Worm (Caenorhabditis elegans) whole organism, L2 larva: ENCODE data around the gene W07E6.5.

Source experiments
- alr-1 ChIP-seq: fragments of 150-350 bp; optimal IDR thresholded peaks from 2 replicates; lab custom pipeline; 2014; ENCODE audit warnings: missing biosample characterization, missing genetic modification characterization
- ama-1 ChIP-seq: fragments of 150-350 bp; optimal IDR thresholded peaks from 2 replicates; lab custom pipeline; 2018; ENCODE audit warnings: inconsistent platforms
- blmp-1 ChIP-seq: sonication (generic microtip); optimal IDR thresholded peaks from 2 replicates; lab custom pipeline; 2017; ENCODE audit warnings: missing genetic modification characterization, mild to moderate bottlenecking, missing compliant biosample characterization, antibody characterized with exemption, moderate library complexity; ENCODE audit not compliant: insufficient read depth
- ceh-82 ChIP-seq: fragments of 150-350 bp; optimal IDR thresholded peaks from 2 replicates; lab custom pipeline; 2014; ENCODE audit warnings: missing biosample characterization, missing genetic modification characterization
- lin-13 ChIP-seq: fragments of 150-350 bp; optimal IDR thresholded peaks from 2 replicates; lab custom pipeline; 2014; ENCODE audit warnings: missing biosample characterization, missing genetic modification reagents, missing genetic modification characterization
- mdl-1 ChIP-seq, 2 experiments: fragments of 150-350 bp in 1 of 2; sonication (generic microtip) in 1 of 2; optimal IDR thresholded peaks; 2 replicates each; lab custom pipeline; 2017; ENCODE audit warnings: missing biosample characterization in 2 of 2, missing genetic modification characterization in 2 of 2
- nhr-11 ChIP-seq: fragments of 150-350 bp; optimal IDR thresholded peaks from 2 replicates; lab custom pipeline; 2014; ENCODE audit warnings: missing biosample characterization, missing genetic modification characterization
- snpc-4 ChIP-seq: fragments of 150-350 bp; optimal IDR thresholded peaks from 2 replicates; lab custom pipeline; 2014; ENCODE audit warnings: missing biosample characterization, missing genetic modification characterization
- unc-39 ChIP-seq: fragments of 150-350 bp; optimal IDR thresholded peaks from 2 replicates; lab custom pipeline; 2014; ENCODE audit warnings: missing biosample characterization, missing genetic modification characterization
- unc-62 ChIP-seq: fragments of 150-350 bp; optimal IDR thresholded peaks from 2 replicates; lab custom pipeline; 2014; ENCODE audit warnings: missing biosample characterization, missing genetic modification reagents, missing genetic modification characterization
- ztf-11 ChIP-seq: sonication (generic microtip); optimal IDR thresholded peaks from 2 replicates; lab custom pipeline; 2017; ENCODE audit warnings: missing biosample characterization, missing genetic modification characterization

DNA sequence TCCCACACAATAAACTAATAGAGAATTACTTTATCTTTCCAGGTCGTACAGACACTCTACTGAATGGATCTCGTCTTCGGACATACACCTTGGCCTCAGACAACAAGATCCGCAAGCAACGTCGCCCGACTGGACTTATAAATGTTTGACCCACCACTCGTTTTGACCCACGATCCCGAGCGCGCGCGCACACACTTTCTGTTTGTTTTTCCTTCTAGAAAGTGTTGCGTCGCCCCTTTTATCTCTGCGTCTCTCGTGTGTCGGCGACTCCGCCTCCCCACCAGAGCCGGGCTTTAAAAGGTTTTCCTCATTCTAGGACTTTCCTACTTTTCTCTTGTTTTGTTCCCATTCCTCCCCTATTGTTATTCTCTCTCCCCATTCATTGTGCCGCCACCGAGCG, 36.0 kb upstream of the W07E6.5 start:
- TF ChIP-seq lin-13 (GFP tag; lab: Kevin White, UChicago) (no peak), nhr-11 (tag; lab: Kevin White, UChicago) (no peak), snpc-4 (tag; lab: Kevin White, UChicago) (no peak), mdl-1 (tag; optimal IDR thresholded peaks at IDR 0.05; lab: Kevin White, UChicago) (no peak), ceh-82 (no peak), alr-1 (tag; lab: Kevin White, UChicago) (no peak), ztf-11 (tag; lab: Kevin White, UChicago) (no peak), unc-62 (GFP tag; lab: Kevin White, UChicago) (no peak), unc-39 (tag; lab: Kevin White, UChicago) (no peak), blmp-1 (tag; lab: Kevin White, UChicago) (no peak), ama-1 (lab: Kevin White, UChicago) (no peak)
